Fruit fly (Drosophila melanogaster): ENCODE measurements around the gene CG7376.
"Not testable (repeated sequence)": the region's sequence is repeated elsewhere in the genome, so short reads cannot be mapped to it uniquely, and the experiment has no call there.

The CG7376 gene

DNA sequence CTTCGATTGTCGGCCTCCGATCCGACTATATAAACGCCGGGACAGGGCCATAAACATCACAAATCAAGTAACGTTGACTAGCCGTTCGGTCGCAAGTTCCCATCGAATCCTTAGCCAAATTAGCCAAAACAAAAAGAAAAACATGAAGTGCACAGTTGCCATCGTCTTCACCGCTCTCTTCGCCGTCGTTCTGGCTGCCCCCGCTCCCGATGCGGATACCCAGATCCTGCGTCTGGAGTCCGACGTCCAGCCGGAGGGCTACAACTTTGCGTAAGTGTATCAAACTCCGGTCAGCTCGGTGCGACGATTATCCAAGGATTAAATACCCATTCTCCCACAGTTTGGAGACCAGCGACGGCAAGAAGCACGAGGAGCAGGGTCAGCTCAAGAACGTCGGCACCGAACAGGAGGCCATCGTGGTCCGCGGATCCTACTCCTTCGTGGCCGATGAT is 29.3 kb upstream of the CG7376 start, which contains the start of gene Lcp65Ac:
TSS of gene Lcp65Ac (plus strand) at position 51 of the 452 bp plus-strand sequence.
- no peak for TF ChIP-seq noc (tag; optimal IDR thresholded peaks at IDR 0.05)

DNA sequence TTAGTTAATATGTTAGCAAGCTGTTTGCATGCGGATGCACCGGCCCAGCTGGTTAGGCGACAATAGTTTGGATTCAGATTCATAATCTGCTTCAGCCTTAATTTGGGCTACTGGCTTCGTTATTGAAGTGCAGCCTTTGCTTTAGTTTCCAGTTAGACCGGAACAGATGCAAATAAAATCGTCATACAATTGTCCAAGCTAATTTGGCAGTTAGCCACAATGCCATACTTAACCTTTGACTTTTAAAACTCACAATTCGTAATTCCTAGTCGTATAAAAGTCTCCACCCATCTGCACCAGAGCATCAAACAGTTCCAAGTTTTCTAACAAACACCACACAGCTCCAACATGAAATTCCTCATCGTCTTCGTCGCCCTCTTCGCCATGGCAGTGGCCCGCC is 27.7 kb upstream of the CG7376 start, which contains the start of gene Lcp65Ab2:
TSS of gene Lcp65Ab2 (plus strand) at position 301 of the 400 bp plus-strand sequence.
- not testable (repeated sequence) for TF ChIP-seq noc (tag; optimal IDR thresholded peaks at IDR 0.05)

DNA sequence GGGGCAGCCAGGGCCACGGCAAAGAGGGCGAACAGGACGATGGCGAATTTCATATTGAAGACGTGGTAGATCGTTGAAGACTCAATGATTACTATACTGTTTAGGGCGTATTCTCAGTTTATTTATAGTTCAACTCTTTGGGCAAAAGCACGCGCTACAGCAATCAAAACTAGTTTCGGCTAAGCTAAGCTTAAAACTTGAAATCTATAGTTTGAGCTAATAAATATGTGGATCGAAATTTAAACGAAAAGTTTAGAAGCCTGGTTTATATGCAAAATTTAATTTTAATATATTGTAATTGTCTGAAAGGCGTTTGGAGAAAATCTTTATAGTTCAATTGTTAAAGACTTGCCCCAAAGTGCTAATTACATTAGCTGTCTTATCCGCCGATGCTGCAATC is 26.2 kb upstream of the CG7376 start, which contains the start of gene Cpr65Ax1:
TSS of gene Cpr65Ax1 (minus strand) at position 101 of the 400 bp plus-strand sequence.
- not testable (repeated sequence) for TF ChIP-seq noc (tag; optimal IDR thresholded peaks at IDR 0.05)

DNA sequence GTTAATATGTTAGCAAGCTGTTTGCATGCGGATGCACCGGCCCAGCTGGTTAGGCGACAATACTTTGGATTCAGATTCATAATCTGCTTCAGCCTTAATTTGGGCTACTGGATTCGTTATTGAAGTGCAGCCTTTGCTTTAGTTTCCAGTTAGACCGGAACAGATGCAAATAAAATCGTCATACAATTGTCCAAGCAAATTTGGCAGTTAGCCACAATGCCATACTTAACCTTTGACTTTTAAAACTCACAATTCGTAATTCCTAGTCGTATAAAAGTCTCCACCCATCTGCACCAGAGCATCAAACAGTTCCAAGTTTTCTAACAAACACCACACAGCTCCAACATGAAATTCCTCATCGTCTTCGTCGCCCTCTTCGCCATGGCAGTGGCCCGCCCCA is 24.8 kb upstream of the CG7376 start, which contains the start of gene Lcp65Ab1:
TSS of gene Lcp65Ab1 (plus strand) at position 301 of the 400 bp plus-strand sequence.
- TF ChIP-seq noc (tag; optimal IDR thresholded peaks at IDR 0.05): not testable (repeated sequence)

DNA sequence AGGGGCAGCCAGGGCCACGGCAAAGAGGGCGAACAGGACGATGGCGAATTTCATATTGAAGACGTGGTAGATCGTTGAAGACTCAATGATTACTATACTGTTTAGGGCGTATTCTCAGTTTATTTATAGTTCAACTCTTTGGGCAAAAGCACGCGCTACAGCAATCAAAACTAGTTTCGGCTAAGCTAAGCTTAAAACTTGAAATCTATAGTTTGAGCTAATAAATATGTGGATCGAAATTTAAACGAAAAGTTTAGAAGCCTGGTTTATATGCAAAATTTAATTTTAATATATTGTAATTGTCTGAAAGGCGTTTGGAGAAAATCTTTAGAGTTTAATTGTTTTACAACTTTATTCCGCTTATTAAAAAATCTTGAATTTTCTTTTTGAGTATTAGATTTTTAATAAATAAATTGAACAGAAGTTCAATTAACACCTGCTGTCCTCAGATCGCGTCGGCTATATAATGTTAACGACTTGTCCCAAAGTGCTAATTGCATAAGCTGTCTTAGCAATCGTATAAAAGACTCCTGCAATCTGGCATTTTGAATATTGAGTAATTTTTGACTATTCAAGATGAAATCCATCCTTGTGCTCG is 23.2 kb upstream of the CG7376 start, which contains the start of the genes Cpr65Ax2 and Lcp65Aa:
TSS of gene Cpr65Ax2 (minus strand) at position 101 of the 598 bp plus-strand sequence.
TSS of gene Lcp65Aa (plus strand) at position 548 of the 598 bp plus-strand sequence.
- TF ChIP-seq noc (tag; optimal IDR thresholded peaks at IDR 0.05): not testable (repeated sequence)

DNA sequence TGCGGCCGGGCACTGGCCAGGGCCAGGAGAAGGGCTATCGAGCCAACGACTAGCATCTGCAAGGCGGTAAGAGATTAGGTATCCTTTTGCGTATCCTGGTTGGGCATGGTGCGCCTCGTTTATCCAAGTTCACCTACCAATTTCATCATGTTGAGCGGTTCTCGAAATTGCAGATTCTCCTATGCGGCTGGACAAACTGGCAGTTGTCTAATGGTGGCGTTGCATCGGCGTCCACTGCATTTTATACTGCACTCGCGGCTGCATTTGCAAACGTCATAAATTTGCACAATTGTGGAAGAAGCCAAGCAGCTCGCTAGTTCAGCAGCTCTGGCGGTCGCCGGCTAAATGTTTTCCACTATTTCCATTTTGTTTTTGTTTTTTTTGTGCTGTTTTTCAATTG is 21.5 kb upstream of the CG7376 start, which contains the start of gene Acp65Aa:
TSS of gene Acp65Aa (minus strand) at position 215 of the 400 bp plus-strand sequence.
- no peak for TF ChIP-seq noc (tag; optimal IDR thresholded peaks at IDR 0.05)

DNA sequence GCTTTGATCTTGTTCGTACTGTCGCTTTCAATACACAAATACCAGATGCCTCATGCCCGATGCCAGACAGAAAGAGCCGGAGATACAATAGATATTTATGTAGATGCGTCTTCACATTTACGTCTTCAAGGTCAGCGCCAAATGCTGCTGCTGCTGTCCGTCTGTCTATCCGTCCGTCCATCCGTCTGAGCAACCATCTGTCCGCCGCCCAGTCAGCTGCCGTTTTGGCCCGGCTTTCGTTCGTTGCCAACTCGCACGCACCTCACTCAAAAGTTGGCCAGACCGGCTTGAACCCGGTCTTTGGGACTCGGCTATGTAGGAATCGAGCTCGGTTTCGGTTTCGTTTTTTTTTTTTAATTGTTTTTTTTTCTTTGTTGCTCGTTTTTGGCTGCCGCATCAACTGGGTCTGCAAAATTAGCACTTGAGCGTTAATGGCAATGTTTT is 19.1 kb upstream of the CG7376 start:
- no peak for TF ChIP-seq noc (tag; optimal IDR thresholded peaks at IDR 0.05)

DNA sequence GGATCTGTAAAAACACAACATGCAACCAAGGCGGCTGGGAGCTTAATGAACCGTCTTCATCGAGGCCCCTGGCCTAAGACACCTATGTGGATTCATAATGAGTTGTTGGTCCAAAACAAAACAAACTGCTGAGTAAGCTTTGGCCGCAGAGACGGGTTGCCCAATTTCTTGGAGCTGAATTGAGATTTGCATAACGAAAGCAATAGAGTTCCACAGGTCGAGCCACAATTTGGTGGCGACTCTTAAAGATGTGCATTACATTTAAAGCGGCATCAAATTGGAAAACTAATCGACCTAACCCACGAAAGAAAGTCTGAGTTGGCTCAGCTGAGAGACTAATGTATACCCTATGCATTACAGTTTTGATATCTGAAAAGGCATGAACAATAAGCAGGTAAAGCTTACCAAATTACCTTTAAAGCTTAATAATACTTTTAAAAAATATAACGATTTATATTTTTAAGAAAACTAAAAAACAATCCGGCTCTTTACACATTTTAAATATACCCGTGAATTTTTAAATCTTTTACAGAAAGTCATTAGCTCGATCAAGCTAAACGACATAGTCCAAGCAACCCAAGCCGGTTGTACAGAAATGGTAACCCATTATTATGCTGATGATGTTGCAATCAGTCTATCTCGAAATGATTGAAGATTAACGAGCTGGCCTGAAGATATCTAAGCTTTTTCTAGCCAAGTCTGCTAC is 16.6 kb upstream of the CG7376 start, which contains the start of gene CG13297:
TSS of gene CG13297 (minus strand) at position 51 of the 706 bp plus-strand sequence.
- TF ChIP-seq noc (tag; optimal IDR thresholded peaks at IDR 0.05): peak; percentile 15

DNA sequence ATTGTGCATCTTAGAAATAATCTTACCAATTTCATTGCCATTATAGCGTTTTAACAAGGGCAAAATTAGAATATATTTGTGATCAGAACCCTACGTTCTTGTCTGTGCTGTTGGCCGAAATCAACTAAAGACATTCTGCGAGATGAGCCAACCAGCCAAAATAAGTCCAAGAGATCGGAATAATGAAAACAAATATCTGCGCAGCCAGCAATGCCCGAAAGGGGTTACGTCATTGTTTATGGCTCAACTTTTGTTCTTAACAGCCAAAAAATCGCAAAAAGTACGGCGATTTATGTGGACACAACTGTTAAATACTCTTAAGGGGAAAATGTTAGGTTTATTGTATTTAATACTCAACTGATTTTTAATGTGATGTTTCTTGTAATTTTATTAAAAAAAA is 15.5 kb upstream of the CG7376 start, which contains the start of gene Cpr65Ay:
TSS of gene Cpr65Ay (minus strand) at position 101 of the 400 bp plus-strand sequence.
- TF ChIP-seq noc (tag; optimal IDR thresholded peaks at IDR 0.05): no peak

DNA sequence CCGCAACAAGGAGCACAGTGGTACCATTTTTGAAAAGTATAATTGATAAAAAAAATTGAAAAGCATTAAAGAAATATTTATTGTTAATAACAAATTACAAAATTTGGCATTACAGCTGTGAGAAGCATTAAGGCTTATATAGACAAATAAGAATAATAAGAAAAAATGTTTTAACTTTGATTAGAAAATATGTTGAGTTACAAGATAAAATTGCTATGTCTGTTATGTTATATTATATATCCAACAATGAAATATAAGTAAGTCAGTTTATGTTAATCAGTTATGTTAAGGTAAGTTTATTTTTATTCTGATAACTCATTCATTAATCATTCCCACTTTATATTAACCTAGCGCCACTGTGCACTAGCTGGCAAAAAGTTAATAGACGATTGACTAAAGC is 14.2 kb upstream of the CG7376 start:
- no peak for TF ChIP-seq noc (tag; optimal IDR thresholded peaks at IDR 0.05)

DNA sequence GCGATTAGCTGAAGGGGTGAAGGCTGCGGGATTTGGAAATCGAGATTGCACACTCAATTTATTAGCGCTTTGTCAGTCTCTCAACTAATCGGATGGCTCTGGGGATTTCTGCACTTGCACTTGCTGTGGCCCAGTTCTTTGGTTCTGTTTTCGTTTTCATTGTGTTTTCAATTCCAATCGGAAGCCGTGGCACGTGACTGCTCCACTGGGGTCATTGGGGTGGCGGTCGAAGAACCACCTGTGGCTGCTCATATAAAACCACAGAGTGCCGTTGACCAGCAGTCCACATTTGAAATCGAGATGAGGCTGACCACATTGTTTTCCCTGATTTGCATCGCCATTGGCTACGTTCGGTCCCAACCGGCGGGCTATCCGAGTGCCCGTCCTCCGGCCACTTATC is 13.5 kb upstream of the CG7376 start, which contains the start of gene Cpr65Az:
TSS of gene Cpr65Az (plus strand) at position 301 of the 400 bp plus-strand sequence.
- no peak for TF ChIP-seq noc (tag; optimal IDR thresholded peaks at IDR 0.05)

DNA sequence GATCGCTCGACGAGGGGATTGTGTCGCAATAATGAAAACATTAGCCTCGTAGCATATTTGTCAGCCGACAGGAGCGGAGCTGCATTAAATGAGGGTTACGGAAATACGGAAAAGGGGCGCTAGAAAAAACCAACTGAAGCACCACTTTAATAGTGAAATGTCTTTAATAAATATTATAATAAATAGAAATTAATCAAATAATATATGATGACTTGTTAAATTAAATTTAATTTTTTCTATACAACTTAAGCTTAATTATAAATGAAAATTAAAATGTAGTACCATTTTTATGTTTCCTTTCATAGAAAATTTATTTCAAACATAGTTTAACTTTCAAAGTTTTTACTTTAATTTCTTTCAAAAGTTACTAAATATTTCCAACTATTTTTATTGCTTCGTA is 12.1 kb upstream of the CG7376 start:
- no peak for TF ChIP-seq noc (tag; optimal IDR thresholded peaks at IDR 0.05)

DNA sequence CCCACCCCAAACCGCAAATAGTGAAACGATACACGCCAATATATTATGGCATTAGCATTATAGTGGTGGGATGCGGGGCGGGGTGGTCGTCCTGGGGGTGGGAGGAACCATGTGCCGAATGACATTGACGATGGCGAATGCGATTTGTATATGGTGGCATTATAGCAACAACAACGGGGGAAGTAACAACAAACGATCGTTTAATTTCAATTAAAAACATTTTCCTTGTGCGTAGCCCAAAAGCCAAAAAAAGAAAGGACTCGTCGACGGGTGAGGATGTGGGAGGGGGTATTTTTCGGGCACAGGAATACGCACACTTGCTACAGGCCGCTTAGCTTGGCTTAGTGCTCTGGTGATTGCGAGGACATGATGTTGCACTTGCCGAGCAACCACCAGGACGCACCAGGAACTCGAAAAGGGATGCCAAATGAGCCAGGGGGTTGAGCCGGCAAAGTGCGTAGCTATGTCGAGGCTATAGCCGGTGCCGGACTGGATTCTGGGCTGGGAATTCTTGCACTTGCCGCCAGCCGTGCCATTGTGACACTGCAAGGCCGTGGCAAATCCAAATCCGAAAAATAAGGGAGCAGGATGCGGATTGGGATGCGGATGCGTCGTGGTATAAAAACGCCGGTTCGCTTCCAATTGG is 11.4 kb upstream of the CG7376 start, which contains the start of gene Prdm13:
TSS of gene Prdm13 (plus strand) at position 645 of the 646 bp plus-strand sequence.
- TF ChIP-seq noc (tag; optimal IDR thresholded peaks at IDR 0.05): no peak

DNA sequence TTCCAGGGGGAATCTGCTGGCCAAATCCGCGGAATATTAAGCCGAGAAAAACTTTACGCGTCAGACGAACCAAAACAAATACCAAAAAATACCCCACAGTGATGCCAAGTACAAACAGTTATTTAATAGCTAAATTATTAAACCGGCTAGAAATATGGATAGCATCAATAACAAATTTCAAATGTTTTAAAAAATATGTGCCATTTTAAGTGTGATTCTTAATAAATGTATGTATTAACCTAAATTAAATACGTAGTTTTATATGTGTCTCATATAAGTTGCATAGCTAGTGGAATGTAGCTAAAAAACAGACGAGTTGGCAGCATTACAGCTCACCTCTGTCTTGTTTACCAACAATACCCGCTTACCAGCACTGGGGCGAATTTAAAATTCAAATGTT is 7.7 kb downstream of the CG7376 start, which contains the start of gene CG10274:
TSS of gene CG10274 (minus strand) at position 54 of the 400 bp plus-strand sequence.
- TF ChIP-seq noc (tag; optimal IDR thresholded peaks at IDR 0.05): no peak

DNA sequence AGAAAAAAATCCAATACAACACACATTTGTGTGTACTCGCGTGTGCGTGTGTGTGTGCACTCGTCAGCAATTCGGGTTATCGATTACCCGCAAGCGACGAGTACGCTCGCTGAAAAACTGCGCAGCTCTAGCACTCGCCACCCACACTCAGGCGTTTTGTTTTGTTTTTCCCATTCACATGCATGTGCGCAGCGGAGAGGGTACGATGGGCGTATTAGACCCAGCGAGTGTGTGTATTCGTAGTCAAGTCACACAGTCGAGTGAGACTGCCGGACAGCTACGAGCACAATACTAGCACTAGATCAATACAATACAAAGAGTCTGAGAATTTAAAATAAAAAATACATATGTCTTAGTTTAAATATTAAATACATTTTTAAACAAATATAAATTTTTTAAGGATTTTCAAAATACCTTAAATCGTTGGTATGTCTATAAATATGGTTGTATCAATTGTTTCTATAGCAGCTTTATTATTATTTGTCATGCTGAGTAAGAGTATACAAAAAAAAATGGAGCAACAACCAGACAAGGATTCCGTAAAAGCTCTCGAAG is 10.9 kb downstream of the CG7376 start, which contains the start of the genes D19B and CG43293:
TSS of gene D19B (minus strand) at position 37 of the 555 bp plus-strand sequence.
TSS of gene CG43293 (plus strand) at position 306 of the 555 bp plus-strand sequence.
- peak; percentile 72 for TF ChIP-seq noc (tag; optimal IDR thresholded peaks at IDR 0.05)

All from whole organism, larva.